Worm (Caenorhabditis elegans) whole organism, L1 larva: ENCODE data around the gene pals-24.
"Not testable (repeated sequence)": the region's sequence is repeated elsewhere in the genome, so short reads cannot be mapped to it uniquely, and the experiment has no call there.

Source experiments
- C16A3.4 ChIP-seq: fragments of 150-350 bp; optimal IDR thresholded peaks from 2 replicates; lab custom pipeline; 2014; ENCODE audit warnings: missing biosample characterization, missing genetic modification characterization
- C34B4.2 ChIP-seq: sonication (generic microtip); optimal IDR thresholded peaks from 2 replicates; lab custom pipeline; 2017; ENCODE audit warnings: mild to moderate bottlenecking, missing genetic modification characterization, missing compliant biosample characterization
- Y116A8C.19 ChIP-seq: sonication (generic microtip); optimal IDR thresholded peaks from 2 replicates; lab custom pipeline; 2016; ENCODE audit warnings: missing compliant biosample characterization, missing genetic modification characterization, borderline replicate concordance
- aha-1 ChIP-seq: fragments of 150-350 bp; optimal IDR thresholded peaks from 2 replicates; lab custom pipeline; 2014; ENCODE audit warnings: missing biosample characterization, missing genetic modification characterization
- alr-1 ChIP-seq: fragments of 200-800 bp; sonication (Bioruptor generic); optimal IDR thresholded peaks from 2 replicates; lab custom pipeline; 2018; ENCODE audit warnings: borderline replicate concordance, mild to moderate bottlenecking, missing genetic modification characterization, missing compliant biosample characterization
- aly-2 ChIP-seq: fragments of 150-350 bp; optimal IDR thresholded peaks from 2 replicates; lab custom pipeline; 2014; ENCODE audit warnings: missing biosample characterization, missing genetic modification characterization
- blmp-1 ChIP-seq: fragments of 150-350 bp; optimal IDR thresholded peaks from 2 replicates; lab custom pipeline; 2014; ENCODE audit warnings: missing biosample characterization, missing genetic modification characterization
- ceh-90 ChIP-seq: sonication (generic microtip); optimal IDR thresholded peaks from 2 replicates; lab custom pipeline; 2016; ENCODE audit warnings: missing genetic modification characterization, missing compliant biosample characterization
- dpl-1 ChIP-seq, 3 experiments: fragments of 150-350 bp in 2 of 3; sonication (generic microtip) in 1 of 3; optimal IDR thresholded peaks; 2 replicates each; lab custom pipeline; 2014 to 2017; ENCODE audit warnings: missing biosample characterization in 3 of 3, missing genetic modification characterization in 3 of 3, missing genetic modification reagents in 3 of 3
- dsc-1 ChIP-seq: sonication (generic microtip); optimal IDR thresholded peaks from 2 replicates; lab custom pipeline; 2016; ENCODE audit warnings: mild to moderate bottlenecking, missing genetic modification characterization, missing compliant biosample characterization
- efl-1 ChIP-seq, 4 experiments: fragments of 150-350 bp; optimal IDR thresholded peaks in 3 of 4; peaks in 1 of 4; 1 replicate in 1 of 4; 2 replicates in 3 of 4; lab custom pipeline; 2014; ENCODE audit warnings: missing biosample characterization in 2 of 4, missing genetic modification characterization in 2 of 4, missing genetic modification reagents in 2 of 4
- efl-3 ChIP-seq: fragments of 200-800 bp; sonication (Bioruptor generic); optimal IDR thresholded peaks from 2 replicates; lab custom pipeline; 2018; ENCODE audit warnings: mild to moderate bottlenecking, missing genetic modification characterization, missing compliant biosample characterization
- fkh-10 ChIP-seq: sonication (generic microtip); optimal IDR thresholded peaks from 2 replicates; lab custom pipeline; 2017; ENCODE audit warnings: missing biosample characterization, missing genetic modification reagents, missing genetic modification characterization
- fos-1 ChIP-seq: fragments of 150-350 bp; optimal IDR thresholded peaks from 2 replicates; lab custom pipeline; 2014; ENCODE audit warnings: missing biosample characterization, missing genetic modification characterization
- grh-1 ChIP-seq: fragments of 200-800 bp; sonication (Bioruptor generic); IDR thresholded peaks from 2 replicates; pipeline ENCODE4 v1.3.6; 2022; ENCODE audit warnings: missing genetic modification reagents, missing genetic modification characterization, missing compliant biosample characterization
- hlh-4 ChIP-seq: sonication (generic microtip); optimal IDR thresholded peaks from 2 replicates; lab custom pipeline; 2016; ENCODE audit warnings: mild to moderate bottlenecking, missing genetic modification characterization, missing compliant biosample characterization
- lin-13 ChIP-seq: fragments of 150-350 bp; optimal IDR thresholded peaks from 2 replicates; lab custom pipeline; 2014; ENCODE audit warnings: missing biosample characterization, missing genetic modification reagents, missing genetic modification characterization
- lin-14 ChIP-seq: fragments of 200-800 bp; sonication (Bioruptor generic); optimal IDR thresholded peaks from 2 replicates; lab custom pipeline; 2018; ENCODE audit warnings: mild to moderate bottlenecking, missing genetic modification characterization, moderate library complexity, missing compliant biosample characterization
- lin-15B ChIP-seq: fragments of 150-350 bp; sonication (generic microtip); optimal IDR thresholded peaks from 3 replicates; lab custom pipeline; 2014; ENCODE audit warnings: missing biosample characterization, missing genetic modification characterization
- mdl-1 ChIP-seq, 2 experiments: fragments of 150-350 bp; optimal IDR thresholded peaks; 2 replicates each; lab custom pipeline; 2014 to 2017; ENCODE audit warnings: missing biosample characterization in 2 of 2, missing genetic modification characterization in 2 of 2, inconsistent platforms in 1 of 2
- mef-2 ChIP-seq: fragments of 150-350 bp; optimal IDR thresholded peaks from 2 replicates; lab custom pipeline; 2014; ENCODE audit warnings: missing biosample characterization, missing genetic modification characterization
- mep-1 ChIP-seq: fragments of 150-350 bp; optimal IDR thresholded peaks from 2 replicates; lab custom pipeline; 2014; ENCODE audit warnings: missing biosample characterization, missing genetic modification characterization
- nhr-12 ChIP-seq: sonication (generic microtip); optimal IDR thresholded peaks from 2 replicates; lab custom pipeline; 2017; ENCODE audit warnings: missing biosample characterization, missing genetic modification characterization
- nhr-19 ChIP-seq: fragments of 200-800 bp; sonication (Bioruptor generic); conservative IDR thresholded peaks from 2 replicates; pipeline ENCODE4 v1.3.6; 2022; ENCODE audit warnings: missing genetic modification characterization, missing compliant biosample characterization
- nhr-47 ChIP-seq: sonication (generic microtip); optimal IDR thresholded peaks from 2 replicates; lab custom pipeline; 2016; ENCODE audit warnings: mild to moderate bottlenecking, missing genetic modification characterization, moderate library complexity, missing compliant biosample characterization
- nhr-71 ChIP-seq: sonication (generic microtip); optimal IDR thresholded peaks from 2 replicates; lab custom pipeline; 2016; ENCODE audit warnings: mild to moderate bottlenecking, missing genetic modification characterization, moderate library complexity, missing compliant biosample characterization
- nhr-76 ChIP-seq: sonication (generic microtip); optimal IDR thresholded peaks from 2 replicates; lab custom pipeline; 2017; ENCODE audit warnings: missing biosample characterization, missing genetic modification characterization
- nhr-77 ChIP-seq: fragments of 150-350 bp; optimal IDR thresholded peaks from 2 replicates; lab custom pipeline; 2014; ENCODE audit warnings: missing biosample characterization, missing genetic modification characterization
- nhr-90 ChIP-seq: sonication (generic microtip); optimal IDR thresholded peaks from 2 replicates; lab custom pipeline; 2016; ENCODE audit warnings: mild to moderate bottlenecking, missing genetic modification characterization, missing compliant biosample characterization; ENCODE audit not compliant: poor library complexity
- pag-3 ChIP-seq: sonication (generic microtip); optimal IDR thresholded peaks from 2 replicates; lab custom pipeline; 2017; ENCODE audit warnings: missing genetic modification characterization, mild to moderate bottlenecking, missing compliant biosample characterization, antibody characterized with exemption, borderline replicate concordance; ENCODE audit not compliant: insufficient read depth
- pqm-1 ChIP-seq: sonication (generic microtip); optimal IDR thresholded peaks from 3 replicates; lab custom pipeline; 2017; ENCODE audit warnings: missing biosample characterization, missing genetic modification characterization
- rnt-1 ChIP-seq: sonication (generic microtip); optimal IDR thresholded peaks from 2 replicates; lab custom pipeline; 2016; ENCODE audit warnings: mild to moderate bottlenecking, missing genetic modification characterization, moderate library complexity, missing compliant biosample characterization
- skn-1 ChIP-seq: fragments of 150-350 bp; optimal IDR thresholded peaks from 2 replicates; lab custom pipeline; 2014; ENCODE audit warnings: missing biosample characterization, missing genetic modification characterization
- snpc-4 ChIP-seq: fragments of 150-350 bp; optimal IDR thresholded peaks from 2 replicates; lab custom pipeline; 2014; ENCODE audit warnings: missing biosample characterization, missing genetic modification characterization
- snu-23 ChIP-seq: sonication (generic microtip); optimal IDR thresholded peaks from 2 replicates; lab custom pipeline; 2016; ENCODE audit warnings: missing genetic modification characterization, missing compliant biosample characterization
- sox-4 ChIP-seq: sonication (generic microtip); optimal IDR thresholded peaks from 2 replicates; lab custom pipeline; 2016; ENCODE audit warnings: missing genetic modification characterization, missing compliant biosample characterization
- unc-30 ChIP-seq: sonication (generic microtip); optimal IDR thresholded peaks from 2 replicates; lab custom pipeline; 2017; ENCODE audit warnings: missing biosample characterization, missing genetic modification characterization
- unc-86 ChIP-seq: sonication (generic microtip); optimal IDR thresholded peaks from 2 replicates; lab custom pipeline; 2016; ENCODE audit warnings: missing genetic modification characterization, missing compliant biosample characterization
- unc-98 ChIP-seq: fragments of 200-800 bp; sonication (Bioruptor generic); IDR thresholded peaks from 2 replicates; pipeline ENCODE4 v1.3.6; 2022; ENCODE audit warnings: missing genetic modification characterization, missing compliant biosample characterization

pals-24 gene

DNA sequence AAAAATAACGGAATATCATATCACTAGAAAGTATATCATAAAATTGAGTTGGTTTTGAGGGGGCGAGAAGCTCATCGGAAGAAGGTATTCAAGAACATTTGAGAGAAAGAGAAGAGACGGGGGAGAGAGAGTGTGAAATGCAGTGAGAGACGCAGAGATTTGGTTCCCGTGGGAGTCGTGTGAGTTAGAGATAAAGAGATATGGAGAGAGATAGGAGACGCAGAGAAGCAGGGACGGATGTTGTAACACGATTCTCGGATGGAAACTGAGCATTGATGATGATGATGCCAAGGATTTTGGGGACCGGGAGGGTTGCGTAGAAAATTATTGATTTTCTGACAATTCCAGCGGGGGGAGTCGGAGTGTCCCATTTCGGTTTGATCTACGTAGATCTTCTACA is 24.0 kb upstream of the pals-24 start (continued):
- TF ChIP-seq pqm-1 (tag; lab: Kevin White, UChicago) (no peak), C16A3.4 (no peak), mep-1 (tag; lab: Kevin White, UChicago) (peak; percentile 11), alr-1 (no peak), sox-4 (tag; lab: Kevin White, UChicago) (no peak), dsc-1 (tag; lab: Kevin White, UChicago) (peak; percentile 72), nhr-76 (tag; lab: Kevin White, UChicago) (no peak), nhr-71 (tag; lab: Kevin White, UChicago) (peak; percentile 81), ceh-90 (no peak), aha-1 (tag; lab: Kevin White, UChicago) (no peak), lin-13 (GFP tag; lab: Kevin White, UChicago) (peak; percentile 14), fkh-10 (no peak), rnt-1 (tag; lab: Kevin White, UChicago) (peak; percentile 87), grh-1 (GFP tag; lab: Robert Waterston, UW) (no peak), efl-3 (GFP tag; lab: Kevin White, UChicago) (no peak), pag-3 (tag; lab: Kevin White, UChicago) (no peak), snpc-4 (tag; lab: Kevin White, UChicago) (no peak), unc-86 (no peak), lin-15B (tag; lab: Kevin White, UChicago) (no peak), nhr-90 (tag; lab: Kevin White, UChicago) (no peak), nhr-19 (GFP tag; lab: Robert Waterston, UW) (peak; percentile 62)

DNA sequence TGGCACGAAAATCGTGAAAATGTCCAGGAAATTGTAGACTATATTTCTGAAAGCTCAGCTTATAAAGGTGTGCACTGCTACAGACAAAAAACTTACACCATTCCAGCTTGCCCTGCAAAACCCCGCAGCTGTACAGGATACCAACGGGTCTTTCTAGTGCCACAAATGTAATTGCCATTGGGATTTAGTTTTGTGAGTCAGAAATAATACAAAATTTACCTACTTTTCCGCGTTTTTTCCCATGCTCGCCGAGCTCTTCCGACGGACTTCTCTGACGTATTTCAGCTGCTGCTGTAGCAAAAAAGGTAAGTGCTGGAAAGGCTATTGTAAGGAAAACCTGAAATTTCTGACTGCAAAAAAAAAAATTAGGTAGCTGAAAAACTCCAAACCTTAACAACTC is 23.2 kb upstream of the pals-24 start, which contains the start of gene C29F9.8:
Gene C29F9.8, minus strand, starts transcription at position 101 of the 400 bp plus-strand sequence.
- not testable (repeated sequence) for TF ChIP-seq efl-1 (optimal IDR thresholded peaks at IDR 0.05; lab: Kevin White, UChicago); efl-1 (GFP tag; optimal IDR thresholded peaks at IDR 0.05 in 1 of 2; lab: Kevin White, UChicago); hlh-4 (tag; lab: Kevin White, UChicago); mep-1 (tag; lab: Kevin White, UChicago)

DNA sequence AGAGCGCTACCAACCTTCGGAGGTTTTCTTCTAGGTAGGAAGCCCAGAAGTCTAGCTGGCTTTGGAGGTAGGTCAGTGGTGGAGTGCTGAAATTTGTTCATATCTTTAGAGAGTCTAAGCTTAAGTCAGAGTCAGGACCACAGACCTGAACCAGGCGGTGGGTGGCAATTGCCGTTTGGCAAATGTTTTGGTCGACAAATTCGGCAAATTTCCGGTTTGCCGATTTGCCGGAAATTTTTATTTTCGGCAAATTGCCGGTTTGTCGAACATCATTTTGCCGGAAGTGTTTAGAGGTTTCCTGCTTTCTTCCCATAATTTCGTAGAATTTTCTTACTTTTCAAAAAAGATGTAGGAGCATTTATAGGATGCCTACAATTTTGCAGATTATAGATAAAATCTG is 21.4 kb upstream of the pals-24 start, which contains the start of gene C29F9.9:
Gene C29F9.9, minus strand, starts transcription at position 101 of the 400 bp plus-strand sequence.
- not testable (repeated sequence) for TF ChIP-seq nhr-71, unc-30, nhr-12 (tag; lab: Kevin White, UChicago)
- TF ChIP-seq, all 84 proteins: peak for 0; not testable (repeated sequence) for 84

DNA sequence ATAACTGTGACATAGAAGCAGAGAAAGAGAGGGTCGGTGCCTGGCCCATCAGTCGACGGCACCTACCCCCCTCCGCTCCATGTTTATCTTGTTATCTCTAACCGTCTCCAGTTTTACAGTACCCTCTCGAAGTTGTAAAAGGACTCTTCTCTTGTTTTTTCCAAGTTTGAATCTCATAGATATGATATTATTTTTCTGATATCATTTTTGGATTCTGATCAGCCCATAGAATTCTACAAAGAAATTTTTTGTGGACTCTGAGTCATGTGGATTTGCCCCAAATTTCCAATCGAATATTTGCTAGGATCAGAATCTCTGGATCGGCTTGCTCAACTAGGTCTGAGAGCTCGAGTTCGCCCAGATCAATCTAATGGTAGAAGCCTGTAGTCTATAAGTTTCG is 5.6 kb upstream of the pals-24 start, which contains the start of gene C29F9.6:
Gene C29F9.6, plus strand, starts transcription at position 301 of the 400 bp plus-strand sequence.
- TF ChIP-seq efl-1 (optimal IDR thresholded peaks at IDR 0.05; lab: Kevin White, UChicago) (no peak), efl-1 (GFP tag; optimal IDR thresholded peaks at IDR 0.05 in 1 of 2; lab: Kevin White, UChicago) (peak in 1 of 2 experiments; percentile 66), nhr-77 (no peak)

DNA sequence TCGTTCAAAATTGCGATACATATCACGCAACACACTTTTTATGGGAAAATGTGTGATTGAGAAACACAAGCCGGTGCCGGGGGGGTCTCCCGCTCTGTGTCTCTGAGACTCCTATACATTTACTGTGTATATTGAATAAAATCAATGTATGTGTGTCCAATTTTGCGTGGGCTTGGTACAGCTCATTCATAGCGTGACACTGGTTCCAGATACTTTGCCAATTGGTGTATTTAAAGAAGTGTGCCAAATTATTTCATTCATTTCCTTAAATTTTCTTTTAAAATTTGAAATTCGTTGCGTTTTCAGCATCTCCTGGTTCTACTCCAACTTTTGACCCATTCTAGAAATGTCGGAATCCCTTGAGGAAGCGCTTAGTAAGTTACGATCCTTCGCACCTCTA is 3.0 kb upstream of the pals-24 start, which contains the start of gene C29F9.5:
Gene C29F9.5, plus strand, starts transcription at position 301 of the 400 bp plus-strand sequence.
- no peak for TF ChIP-seq Y116A8C.19 (tag; lab: Kevin White, UChicago)
- no peak for TF ChIP-seq sox-4 (tag; lab: Kevin White, UChicago)
- TF ChIP-seq dpl-1 (GFP tag; optimal IDR thresholded peaks at IDR 0.05; lab: Kevin White, UChicago), result no peak
- TF ChIP-seq C34B4.2, result no peak
- no peak for TF ChIP-seq unc-98 (GFP tag; lab: Robert Waterston, UW)
- no peak for TF ChIP-seq lin-14 (GFP tag; lab: Kevin White, UChicago)
- no peak for TF ChIP-seq mef-2 (tag; lab: Kevin White, UChicago)
- TF ChIP-seq mdl-1 (tag; optimal IDR thresholded peaks at IDR 0.05; lab: Kevin White, UChicago), result no peak
- no peak for TF ChIP-seq fos-1 (tag; lab: Kevin White, UChicago)
- TF ChIP-seq efl-1 (optimal IDR thresholded peaks at IDR 0.05; lab: Kevin White, UChicago), result no peak
- TF ChIP-seq efl-1 (GFP tag; optimal IDR thresholded peaks at IDR 0.05 in 1 of 2; lab: Kevin White, UChicago), result no peak
- TF ChIP-seq blmp-1, result no peak
- no peak for TF ChIP-seq snu-23 (GFP tag; lab: Kevin White, UChicago)
- TF ChIP-seq aly-2 (tag; lab: Kevin White, UChicago), result no peak
- TF ChIP-seq lin-13 (GFP tag; lab: Kevin White, UChicago), result no peak
- no peak for TF ChIP-seq skn-1
- no peak for TF ChIP-seq nhr-12 (tag; lab: Kevin White, UChicago)
- TF ChIP-seq fkh-10, result no peak
- no peak for TF ChIP-seq nhr-47
